Fruit fly (Drosophila melanogaster): ENCODE measurements around the gene lic.

DNA sequence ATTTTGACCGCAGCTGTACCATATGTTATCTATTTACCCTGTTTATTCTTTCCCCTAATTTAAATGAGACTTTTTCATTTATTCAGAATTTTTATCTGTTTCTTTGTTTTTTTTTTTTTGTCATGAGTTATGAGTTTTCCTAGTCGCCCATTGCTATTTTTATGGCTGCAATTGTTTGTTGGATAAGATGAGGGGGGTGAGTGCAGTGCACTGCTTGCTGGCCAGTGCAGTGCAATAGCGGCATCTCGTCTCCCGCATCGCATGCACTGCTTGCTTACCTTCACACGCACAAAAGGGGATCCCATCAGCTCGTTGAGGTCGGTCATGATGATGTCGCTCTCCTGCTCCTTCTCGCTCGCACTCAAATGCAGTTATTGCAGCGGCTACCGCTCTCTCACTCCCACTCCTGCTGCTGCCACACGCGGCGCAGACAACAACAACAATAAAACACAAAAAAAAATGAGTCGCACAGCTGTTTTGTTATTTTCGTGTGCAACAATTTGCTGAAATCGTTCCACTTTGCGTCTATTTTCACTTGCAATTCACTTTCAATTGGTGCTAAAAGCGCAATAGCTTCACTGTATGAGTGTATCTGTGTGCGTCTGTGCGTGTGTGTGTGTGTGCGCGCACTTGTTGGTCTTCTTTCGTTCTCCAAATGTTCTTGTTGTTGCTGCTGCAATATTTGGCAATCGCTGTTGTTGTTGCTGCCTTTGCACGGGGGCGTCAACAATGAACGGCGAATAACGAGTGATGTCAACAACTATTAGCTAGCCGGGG is 37.2 kb downstream of the lic start:
- no peak for TF ChIP-seq CG5204 (GFP tag; optimal IDR thresholded peaks at IDR 0.05)
- no peak for TF ChIP-seq Hr96 (GFP tag; optimal IDR thresholded peaks at IDR 0.05)
- no peak for TF ChIP-seq CG11617 (GFP tag; optimal IDR thresholded peaks at IDR 0.05)
- TF ChIP-seq ovo (GFP tag; optimal IDR thresholded peaks at IDR 0.05), result peak; percentile 60
- no peak for TF ChIP-seq CG1620 (GFP tag; optimal IDR thresholded peaks at IDR 0.05)

Data from whole organism, adult.